Worm (Caenorhabditis elegans) whole organism, L4/young adult: Measurements from ENCODE around the gene ogr-2.

Experiments
- W03F9.2 ChIP-seq: fragments of 150-350 bp; optimal IDR thresholded peaks from 2 replicates; lab custom pipeline; 2014; ENCODE audit warnings: missing biosample characterization, missing genetic modification characterization
- dao-5 ChIP-seq: sonication (generic microtip); optimal IDR thresholded peaks from 2 replicates; lab custom pipeline; 2016; ENCODE audit warnings: missing genotype, missing genetic modification characterization, moderate library complexity, missing compliant biosample characterization
- him-1 ChIP-seq: sonication (generic microtip); optimal IDR thresholded peaks from 2 replicates; lab custom pipeline; 2016; ENCODE audit warnings: missing genotype, missing genetic modification reagents, missing genetic modification characterization, missing compliant biosample characterization

- TF ChIP-seq dao-5 (no peak), W03F9.2 (no peak), him-1 (tag; lab: Kevin White, UChicago) (no peak)
Observed at ce11 chrII:9994679-9995078, 46.3 kb upstream of the ogr-2 start.
